Fruit fly (Drosophila melanogaster): Measurements from ENCODE around the gene SA2.

DNA sequence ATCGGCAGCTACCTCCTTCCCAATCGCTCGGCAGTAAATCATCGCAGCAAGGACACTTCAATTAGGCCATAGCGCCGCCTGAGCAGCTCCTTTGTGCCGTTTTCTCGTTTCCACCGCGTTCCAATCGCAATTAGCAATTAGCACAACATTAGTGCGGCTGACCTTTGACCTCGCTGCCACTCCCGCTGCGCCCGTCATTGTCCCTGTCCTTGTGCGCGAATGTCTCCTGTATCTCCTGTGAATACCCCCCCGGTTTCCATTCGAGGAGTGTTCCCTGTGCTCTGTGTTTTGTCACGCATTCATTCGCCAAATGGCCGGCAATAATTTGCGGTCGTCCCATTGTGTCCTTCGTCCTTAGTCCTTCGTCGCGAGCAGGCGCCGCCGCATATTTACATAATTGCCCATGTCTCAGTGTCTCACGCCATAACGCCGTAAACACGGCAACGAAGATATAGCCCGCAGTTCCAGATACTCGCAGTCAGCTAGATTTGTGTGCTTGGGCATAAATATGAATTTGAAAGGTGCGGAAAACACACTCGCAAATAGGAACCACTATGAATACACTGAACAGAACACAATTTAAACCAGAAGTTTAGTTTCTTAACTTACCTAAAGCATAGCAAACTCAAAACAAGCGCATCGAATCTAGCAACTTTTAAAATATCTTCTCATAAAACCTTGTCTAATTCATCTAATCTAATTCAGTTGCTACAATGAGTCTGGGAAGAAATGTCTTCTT lies 27.1 kb downstream of the SA2 start, which contains the start of gene CG9168:
- no peak for TF ChIP-seq mam (GFP tag; optimal IDR thresholded peaks at IDR 0.05)
- no peak for TF ChIP-seq Dfd (GFP tag; optimal IDR thresholded peaks at IDR 0.05)
